Worm (Caenorhabditis elegans) whole organism, mixed stage, embryonic: Measurements from ENCODE around the gene toh-1.

Experiments
- M03D4.4 ChIP-seq: sonication (generic microtip); optimal IDR thresholded peaks from 2 replicates; lab custom pipeline; 2017; ENCODE audit warnings: mild to moderate bottlenecking, missing genetic modification characterization, missing compliant biosample characterization
- bed-3 ChIP-seq: fragments of 200-800 bp; sonication (Bioruptor generic); optimal IDR thresholded peaks from 3 replicates; lab custom pipeline; 2018; ENCODE audit warnings: mild to moderate bottlenecking, missing genetic modification characterization, moderate library complexity, missing compliant biosample characterization
- blmp-1 ChIP-seq: fragments of 150-350 bp; optimal IDR thresholded peaks from 2 replicates; lab custom pipeline; 2014; ENCODE audit warnings: missing biosample characterization, missing genetic modification characterization
- ceh-39 ChIP-seq: fragments of 150-350 bp; optimal IDR thresholded peaks from 2 replicates; lab custom pipeline; 2014; ENCODE audit warnings: missing biosample characterization, missing genetic modification characterization
- ceh-43 ChIP-seq: fragments of 200-800 bp; sonication (Bioruptor generic); optimal IDR thresholded peaks from 2 replicates; lab custom pipeline; 2018; ENCODE audit warnings: mild to moderate bottlenecking, missing genetic modification characterization, moderate library complexity, missing compliant biosample characterization
- ceh-83 ChIP-seq: fragments of 200-800 bp; sonication (Bioruptor generic); optimal IDR thresholded peaks from 2 replicates; lab custom pipeline; 2018; ENCODE audit warnings: mild to moderate bottlenecking, missing genetic modification characterization, missing compliant biosample characterization
- ces-1 ChIP-seq: fragments of 150-350 bp; optimal IDR thresholded peaks from 2 replicates; lab custom pipeline; 2014; ENCODE audit warnings: missing biosample characterization, missing genetic modification reagents, missing genetic modification characterization
- cnd-1 ChIP-seq: fragments of 200-800 bp; sonication (Bioruptor generic); optimal IDR thresholded peaks from 2 replicates; lab custom pipeline; 2018; ENCODE audit warnings: mild to moderate bottlenecking, missing genetic modification characterization, missing compliant biosample characterization
- drap-1 ChIP-seq: fragments of 200-800 bp; sonication (Bioruptor generic); optimal IDR thresholded peaks from 3 replicates; lab custom pipeline; 2018; ENCODE audit warnings: mild to moderate bottlenecking, missing genetic modification characterization, missing compliant biosample characterization
- elt-1 ChIP-seq: sonication (generic microtip); optimal IDR thresholded peaks from 2 replicates; lab custom pipeline; 2017; ENCODE audit warnings: missing genetic modification characterization, mild to moderate bottlenecking, missing compliant biosample characterization, antibody characterized with exemption, moderate library complexity, borderline replicate concordance; ENCODE audit not compliant: insufficient read depth
- elt-3 ChIP-seq: fragments of 150-350 bp; optimal IDR thresholded peaks from 2 replicates; lab custom pipeline; 2014; ENCODE audit warnings: missing biosample characterization, missing genetic modification characterization
- flh-1 ChIP-seq: fragments of 200-800 bp; sonication (Bioruptor generic); optimal IDR thresholded peaks from 2 replicates; lab custom pipeline; 2018; ENCODE audit warnings: mild to moderate bottlenecking, missing genetic modification characterization, moderate library complexity, missing compliant biosample characterization
- ham-2 ChIP-seq: fragments of 200-800 bp; sonication (Bioruptor generic); optimal IDR thresholded peaks from 2 replicates; lab custom pipeline; 2018; ENCODE audit warnings: mild to moderate bottlenecking, missing genetic modification characterization, missing compliant biosample characterization
- hlh-1 ChIP-seq: fragments of 150-350 bp; optimal IDR thresholded peaks from 2 replicates; lab custom pipeline; 2014; ENCODE audit warnings: missing biosample characterization, missing genetic modification reagents, missing genetic modification characterization
- lin-13 ChIP-seq: fragments of 150-350 bp; optimal IDR thresholded peaks from 2 replicates; lab custom pipeline; 2014; ENCODE audit warnings: missing biosample characterization, missing genetic modification characterization
- lin-32 ChIP-seq: fragments of 200-800 bp; sonication (Bioruptor generic); optimal IDR thresholded peaks from 2 replicates; lab custom pipeline; 2018; ENCODE audit warnings: mild to moderate bottlenecking, missing genetic modification characterization, missing compliant biosample characterization
- lsy-2 ChIP-seq: fragments of 150-350 bp; optimal IDR thresholded peaks from 2 replicates; lab custom pipeline; 2014; ENCODE audit warnings: missing biosample characterization, missing genetic modification characterization
- mab-5 ChIP-seq: fragments of 150-350 bp; optimal IDR thresholded peaks from 2 replicates; lab custom pipeline; 2014; ENCODE audit warnings: missing biosample characterization, missing genetic modification characterization
- mep-1 ChIP-seq: fragments of 150-350 bp; optimal IDR thresholded peaks from 2 replicates; lab custom pipeline; 2017; ENCODE audit warnings: missing biosample characterization, missing genetic modification reagents, missing genetic modification characterization, inconsistent platforms
- mls-2 ChIP-seq: sonication (generic microtip); optimal IDR thresholded peaks from 2 replicates; lab custom pipeline; 2016; ENCODE audit warnings: mild to moderate bottlenecking, missing genetic modification characterization, moderate library complexity, missing compliant biosample characterization
- nhr-12 ChIP-seq: fragments of 150-350 bp; optimal IDR thresholded peaks from 2 replicates; lab custom pipeline; 2014; ENCODE audit warnings: missing biosample characterization, missing genetic modification characterization
- nhr-2 ChIP-seq: fragments of 150-350 bp; optimal IDR thresholded peaks from 2 replicates; lab custom pipeline; 2014; ENCODE audit warnings: missing biosample characterization, missing genetic modification characterization
- nhr-237 ChIP-seq: fragments of 150-350 bp; optimal IDR thresholded peaks from 2 replicates; lab custom pipeline; 2014; ENCODE audit warnings: missing biosample characterization, missing genetic modification characterization
- nhr-28 ChIP-seq: fragments of 150-350 bp; optimal IDR thresholded peaks from 2 replicates; lab custom pipeline; 2014; ENCODE audit warnings: missing biosample characterization, missing genetic modification characterization
- nhr-76 ChIP-seq: sonication (generic microtip); optimal IDR thresholded peaks from 2 replicates; lab custom pipeline; 2017; ENCODE audit warnings: missing biosample characterization, missing genetic modification characterization
- pha-4 ChIP-seq: fragments of 150-350 bp; optimal IDR thresholded peaks from 2 replicates; lab custom pipeline; 2018; ENCODE audit warnings: missing biosample characterization, missing genetic modification reagents, missing genetic modification characterization
- sem-2 ChIP-seq: fragments of 200-800 bp; sonication (Bioruptor generic); optimal IDR thresholded peaks from 2 replicates; lab custom pipeline; 2018; ENCODE audit warnings: mild to moderate bottlenecking, missing genetic modification characterization, missing compliant biosample characterization
- snpc-4 ChIP-seq: fragments of 150-350 bp; optimal IDR thresholded peaks from 2 replicates; lab custom pipeline; 2014; ENCODE audit warnings: missing biosample characterization, missing genetic modification characterization
- sptf-1 ChIP-seq: sonication (generic microtip); optimal IDR thresholded peaks from 2 replicates; lab custom pipeline; 2017; ENCODE audit warnings: mild to moderate bottlenecking, missing genetic modification characterization, moderate library complexity, missing compliant biosample characterization
- tbx-8 ChIP-seq: fragments of 200-800 bp; sonication (Bioruptor generic); optimal IDR thresholded peaks from 2 replicates; lab custom pipeline; 2018; ENCODE audit warnings: mild to moderate bottlenecking, missing genetic modification characterization, moderate library complexity, missing compliant biosample characterization
- unc-120 ChIP-seq: sonication (generic microtip); optimal IDR thresholded peaks from 2 replicates; lab custom pipeline; 2017; ENCODE audit warnings: missing genetic modification characterization, missing compliant biosample characterization; ENCODE audit not compliant: poor library complexity, severe bottlenecking
- unc-39 ChIP-seq: fragments of 150-350 bp; optimal IDR thresholded peaks from 2 replicates; lab custom pipeline; 2014; ENCODE audit warnings: missing biosample characterization, missing genetic modification characterization
- unc-62 ChIP-seq: fragments of 150-350 bp; optimal IDR thresholded peaks from 2 replicates; lab custom pipeline; 2014; ENCODE audit warnings: missing biosample characterization, missing genetic modification reagents, missing genetic modification characterization
- zip-8 ChIP-seq: fragments of 150-350 bp; optimal IDR thresholded peaks from 2 replicates; lab custom pipeline; 2014; ENCODE audit warnings: missing biosample characterization, missing genetic modification characterization
- ztf-11 ChIP-seq: fragments of 150-350 bp; optimal IDR thresholded peaks from 2 replicates; lab custom pipeline; 2014; ENCODE audit warnings: missing biosample characterization, missing genetic modification characterization

The toh-1 gene

ce11 chrIII:3804422-3804821 is 4.4 kb downstream of the toh-1 start, which contains the start of gene xbx-5:
Gene xbx-5 (minus strand): TSS chrIII:3804477.
- no peak for TF ChIP-seq mls-2 (tag; lab: Kevin White, UChicago)
- TF ChIP-seq snpc-4 = no peak
- no peak for TF ChIP-seq mep-1 (tag; lab: Kevin White, UChicago)
- TF ChIP-seq ces-1 (GFP tag; lab: Kevin White, UChicago) = no peak
- no peak for TF ChIP-seq drap-1
- TF ChIP-seq hlh-1 (tag; lab: Kevin White, UChicago) = no peak
- no peak for TF ChIP-seq ceh-39 (tag; lab: Kevin White, UChicago)
- TF ChIP-seq ham-2 (GFP tag; lab: Kevin White, UChicago) = no peak
- no peak for TF ChIP-seq unc-120 (tag; lab: Kevin White, UChicago)
- no peak for TF ChIP-seq lsy-2 (tag; lab: Kevin White, UChicago)
- TF ChIP-seq nhr-76 (tag; lab: Kevin White, UChicago) = no peak
- no peak for TF ChIP-seq unc-39 (tag; lab: Kevin White, UChicago)
- TF ChIP-seq mab-5 = no peak
- TF ChIP-seq lin-13 (tag; lab: Kevin White, UChicago) = no peak
- no peak for TF ChIP-seq M03D4.4 (tag; lab: Kevin White, UChicago)
- TF ChIP-seq, all 35 proteins: peak for 0

- TF ChIP-seq mls-2 (tag; lab: Kevin White, UChicago) (no peak), nhr-12 (tag; lab: Kevin White, UChicago) (no peak), lsy-2 (tag; lab: Kevin White, UChicago) (no peak), nhr-28 (tag; lab: Kevin White, UChicago) (no peak), ham-2 (GFP tag; lab: Kevin White, UChicago) (no peak), cnd-1 (tag; lab: Kevin White, UChicago) (no peak), bed-3 (GFP tag; lab: Kevin White, UChicago) (no peak), ceh-83 (no peak), lin-13 (tag; lab: Kevin White, UChicago) (no peak), unc-39 (tag; lab: Kevin White, UChicago) (no peak), pha-4 (tag; lab: Kevin White, UChicago) (no peak), unc-62 (GFP tag; lab: Kevin White, UChicago) (no peak), blmp-1 (tag; lab: Kevin White, UChicago) (no peak), ztf-11 (no peak), hlh-1 (tag; lab: Kevin White, UChicago) (no peak), zip-8 (tag; lab: Kevin White, UChicago) (no peak), elt-3 (tag; lab: Kevin White, UChicago) (no peak)
These were observed 5.7 kb downstream of the toh-1 start for ce11 chrIII:3803113-3803512.

- TF ChIP-seq ham-2 (GFP tag; lab: Kevin White, UChicago) (peak; percentile 86), lin-32 (GFP tag; lab: Kevin White, UChicago) (peak; percentile 1), mab-5 (no peak), mep-1 (tag; lab: Kevin White, UChicago) (peak; percentile 66), ceh-43 (GFP tag; lab: Kevin White, UChicago) (no peak), ceh-39 (tag; lab: Kevin White, UChicago) (peak; percentile 57), cnd-1 (tag; lab: Kevin White, UChicago) (peak; percentile 67), blmp-1 (tag; lab: Kevin White, UChicago) (peak; percentile 29), ces-1 (GFP tag; lab: Kevin White, UChicago) (peak; percentile 97), unc-39 (tag; lab: Kevin White, UChicago) (no peak), tbx-8 (GFP tag; lab: Kevin White, UChicago) (no peak), elt-3 (tag; lab: Kevin White, UChicago) (peak; percentile 50), pha-4 (tag; lab: Kevin White, UChicago) (peak; percentile 93), elt-1 (no peak), lin-13 (tag; lab: Kevin White, UChicago) (peak; percentile 39), ztf-11 (peak; percentile 65), snpc-4 (no peak), mls-2 (tag; lab: Kevin White, UChicago) (peak; percentile 76), nhr-28 (tag; lab: Kevin White, UChicago) (peak; percentile 45), unc-62 (GFP tag; lab: Kevin White, UChicago) (peak; percentile 88), drap-1 (peak; percentile 70), bed-3 (GFP tag; lab: Kevin White, UChicago) (no peak), ceh-83 (no peak), hlh-1 (tag; lab: Kevin White, UChicago) (peak; percentile 93), nhr-237 (tag; lab: Kevin White, UChicago) (peak; percentile 95), nhr-76 (tag; lab: Kevin White, UChicago) (no peak), M03D4.4 (tag; lab: Kevin White, UChicago) (peak; percentile 40), zip-8 (tag; lab: Kevin White, UChicago) (peak; percentile 33), unc-120 (tag; lab: Kevin White, UChicago) (peak; percentile 72), sptf-1 (peak; percentile 80), nhr-12 (tag; lab: Kevin White, UChicago) (peak; percentile 51), flh-1 (GFP tag; lab: Kevin White, UChicago) (no peak), lsy-2 (tag; lab: Kevin White, UChicago) (peak; percentile 86), nhr-2 (tag; lab: Kevin White, UChicago) (peak; percentile 65), sem-2 (no peak)
These were observed 7.4 kb downstream of the toh-1 start for ce11 chrIII:3801379-3801894.
